Fruit fly (Drosophila melanogaster) whole organism, embryonic: ENCODE data around the gene msn.

Experiments
- Antp ChIP-seq: fragments of 200-800 bp; sonication (Bioruptor generic); optimal IDR thresholded peaks from 3 replicates; lab custom pipeline; 2016; ENCODE audit warnings: missing biosample characterization, missing genetic modification characterization
- BEAF-32 ChIP-seq: fragments of 200-800 bp; sonication (Bioruptor generic); optimal IDR thresholded peaks from 3 replicates; lab custom pipeline; 2017; ENCODE audit warnings: missing biosample characterization, missing genetic modification characterization, mild to moderate bottlenecking, moderate library complexity, missing genetic modification reagents
- C15 ChIP-seq: fragments of 200-800 bp; sonication (Bioruptor generic); IDR thresholded peaks from 3 replicates; pipeline ENCODE4 v1.3.6; 2022; ENCODE audit warnings: missing biosample characterization, missing genetic modification characterization
- CG10147 ChIP-seq: fragments of 200-800 bp; sonication (Bioruptor generic); optimal IDR thresholded peaks from 2 replicates; lab custom pipeline; 2019; ENCODE audit warnings: missing biosample characterization, mild to moderate bottlenecking, missing genetic modification characterization, moderate library complexity
- CG10209 ChIP-seq: fragments of 200-800 bp; sonication (Bioruptor generic); optimal IDR thresholded peaks from 3 replicates; lab custom pipeline; 2017; ENCODE audit warnings: missing biosample characterization, mild to moderate bottlenecking, missing genetic modification characterization, missing genetic modification reagents
- CG10267 ChIP-seq: fragments of 200-800 bp; sonication (Bioruptor generic); optimal IDR thresholded peaks from 2 replicates; lab custom pipeline; 2018; ENCODE audit warnings: missing biosample characterization, mild to moderate bottlenecking, missing genetic modification characterization, moderate library complexity
- CG10565 ChIP-seq: fragments of 200-800 bp; sonication (Bioruptor generic); optimal IDR thresholded peaks from 3 replicates; lab custom pipeline; 2016; ENCODE audit warnings: missing biosample characterization, mild to moderate bottlenecking, missing genetic modification characterization
- CG12219 ChIP-seq: fragments of 200-800 bp; sonication (Bioruptor generic); optimal IDR thresholded peaks from 3 replicates; lab custom pipeline; 2018; ENCODE audit warnings: missing biosample characterization, mild to moderate bottlenecking, missing genetic modification characterization
- CG14667 ChIP-seq: fragments of 200-800 bp; sonication (Bioruptor generic); IDR thresholded peaks from 2 replicates; pipeline ENCODE4 v1.3.6; 2022; ENCODE audit warnings: missing biosample characterization, missing genetic modification characterization
- CG15269 ChIP-seq: fragments of 200-800 bp; sonication (Bioruptor generic); optimal IDR thresholded peaks from 2 replicates; lab custom pipeline; 2018; ENCODE audit warnings: missing biosample characterization, mild to moderate bottlenecking, missing genetic modification characterization, moderate library complexity
- CG16815 ChIP-seq: fragments of 200-800 bp; sonication (Bioruptor generic); optimal IDR thresholded peaks from 3 replicates; lab custom pipeline; 2017; ENCODE audit warnings: missing biosample characterization, mild to moderate bottlenecking, missing genetic modification characterization
- CG16863 ChIP-seq: fragments of 200-800 bp; sonication (Bioruptor generic); optimal IDR thresholded peaks from 3 replicates; lab custom pipeline; 2016; ENCODE audit warnings: missing biosample characterization, missing genetic modification characterization
- CG17186 ChIP-seq: fragments of 200-800 bp; sonication (Bioruptor generic); optimal IDR thresholded peaks from 3 replicates; lab custom pipeline; 2017; ENCODE audit warnings: missing biosample characterization, missing genetic modification reagents, missing genetic modification characterization
- CG18764 ChIP-seq: fragments of 200-800 bp; sonication (Bioruptor generic); optimal IDR thresholded peaks from 3 replicates; lab custom pipeline; 2016; ENCODE audit warnings: missing biosample characterization, missing genetic modification characterization
- CG2116 ChIP-seq: fragments of 200-800 bp; sonication (Bioruptor generic); optimal IDR thresholded peaks from 3 replicates; lab custom pipeline; 2018; ENCODE audit warnings: missing biosample characterization, mild to moderate bottlenecking, missing genetic modification characterization
- CG2889 ChIP-seq: fragments of 200-800 bp; sonication (Bioruptor generic); IDR thresholded peaks from 3 replicates; pipeline ENCODE4 v1.3.6; 2022; ENCODE audit warnings: missing biosample characterization, missing genetic modification characterization
- CG8478 ChIP-seq: fragments of >200 bp; optimal IDR thresholded peaks from 2 replicates; lab custom pipeline; 2018
- Camta ChIP-seq: fragments of 200-800 bp; sonication (Bioruptor generic); optimal IDR thresholded peaks from 2 replicates; lab custom pipeline; 2016; ENCODE audit warnings: missing biosample characterization, missing genetic modification characterization
- CoRest ChIP-seq: fragments of 200-800 bp; sonication (Bioruptor generic); optimal IDR thresholded peaks from 3 replicates; lab custom pipeline; 2018; ENCODE audit warnings: missing biosample characterization, mild to moderate bottlenecking, missing genetic modification characterization, moderate library complexity
- Dek ChIP-seq: fragments of 200-800 bp; sonication (Bioruptor generic); optimal IDR thresholded peaks from 3 replicates; lab custom pipeline; 2019; ENCODE audit warnings: missing biosample characterization, mild to moderate bottlenecking, missing genetic modification characterization, moderate library complexity
- Dip2 ChIP-seq: fragments of 200-800 bp; sonication (Bioruptor generic); IDR thresholded peaks from 2 replicates; pipeline ENCODE4 v1.3.6; 2022; ENCODE audit warnings: missing biosample characterization, missing genetic modification characterization
- E2f1 ChIP-seq: fragments of 200-800 bp; sonication (Bioruptor generic); IDR thresholded peaks from 2 replicates; pipeline ENCODE4 v1.3.6; 2022; ENCODE audit warnings: missing biosample characterization, missing genetic modification characterization
- E2f2 ChIP-seq: fragments of 200-800 bp; sonication (Bioruptor generic); IDR thresholded peaks from 2 replicates; pipeline ENCODE4 v1.3.6; 2022; ENCODE audit warnings: missing biosample characterization, missing genetic modification characterization
- Gug ChIP-seq: fragments of 200-800 bp; sonication (Bioruptor generic); IDR thresholded peaks from 4 replicates; pipeline ENCODE4 v1.3.6; 2022; ENCODE audit warnings: missing biosample characterization, missing genetic modification characterization
- HmgZ ChIP-seq: fragments of 200-800 bp; sonication (Bioruptor generic); optimal IDR thresholded peaks from 2 replicates; lab custom pipeline; 2018; ENCODE audit warnings: missing biosample characterization, mild to moderate bottlenecking, missing genetic modification characterization
- Hmx ChIP-seq: fragments of 200-800 bp; sonication (Bioruptor generic); optimal IDR thresholded peaks from 2 replicates; lab custom pipeline; 2016; ENCODE audit warnings: missing biosample characterization, missing genetic modification characterization
- Myb ChIP-seq: fragments of 200-800 bp; sonication (Bioruptor generic); optimal IDR thresholded peaks from 2 replicates; lab custom pipeline; 2016; ENCODE audit warnings: missing biosample characterization, missing genetic modification characterization
- Usf ChIP-seq: fragments of 200-800 bp; sonication (Bioruptor generic); optimal IDR thresholded peaks from 2 replicates; lab custom pipeline; 2017; ENCODE audit warnings: missing genotype, missing biosample characterization, missing genetic modification characterization
- al ChIP-seq: fragments of 200-800 bp; sonication (Bioruptor generic); IDR thresholded peaks from 2 replicates; pipeline ENCODE4 v1.3.6; 2022; ENCODE audit warnings: missing biosample characterization, missing genetic modification characterization
- ap ChIP-seq: fragments of 200-800 bp; sonication (Bioruptor generic); IDR thresholded peaks from 2 replicates; pipeline ENCODE4 v1.3.6; 2022; ENCODE audit warnings: missing biosample characterization, missing genetic modification characterization
- caup ChIP-seq: fragments of 200-800 bp; sonication (Bioruptor generic); optimal IDR thresholded peaks from 3 replicates; lab custom pipeline; 2017; ENCODE audit warnings: missing biosample characterization, mild to moderate bottlenecking, missing genetic modification characterization, moderate library complexity; ENCODE audit not compliant: severe bottlenecking
- chif ChIP-seq, 2 experiments: fragments of 200-800 bp; sonication (Bioruptor generic); optimal IDR thresholded peaks; 3 replicates each; lab custom pipeline; 2016; ENCODE audit warnings: missing biosample characterization in 2 of 2, missing genetic modification characterization in 2 of 2
- corto ChIP-seq: fragments of 200-800 bp; sonication (Bioruptor generic); optimal IDR thresholded peaks from 2 replicates; lab custom pipeline; 2016; ENCODE audit warnings: missing biosample characterization, mild to moderate bottlenecking, missing genetic modification characterization, moderate library complexity
- dan ChIP-seq: fragments of 200-800 bp; sonication (Bioruptor generic); IDR thresholded peaks from 2 replicates; pipeline ENCODE4 v1.3.6; 2022; ENCODE audit warnings: missing biosample characterization, missing genetic modification characterization
- ems ChIP-seq: fragments of 200-800 bp; sonication (Bioruptor generic); optimal IDR thresholded peaks from 3 replicates; lab custom pipeline; 2016; ENCODE audit warnings: missing biosample characterization, missing genetic modification characterization
- en ChIP-seq: fragments of 200-800 bp; sonication (Bioruptor generic); optimal IDR thresholded peaks from 2 replicates; lab custom pipeline; 2016; ENCODE audit warnings: missing biosample characterization, missing genetic modification characterization
- gem ChIP-seq: fragments of 200-800 bp; sonication (Bioruptor generic); optimal IDR thresholded peaks from 2 replicates; lab custom pipeline; 2019; ENCODE audit warnings: missing biosample characterization, mild to moderate bottlenecking, missing genetic modification characterization, moderate library complexity
- hkb ChIP-seq, 2 experiments: fragments of 200-800 bp in 1 of 2; fragments of >200 bp in 1 of 2; sonication (Bioruptor generic) in 1 of 2; IDR thresholded peaks in 1 of 2; optimal IDR thresholded peaks in 1 of 2; 2 replicates each; pipeline versions ENCODE4 v1.3.6 to Lab custom; 2017 to 2022; ENCODE audit warnings: missing biosample characterization in 1 of 2, missing genetic modification characterization in 1 of 2
- lab ChIP-seq: fragments of 200-800 bp; sonication (Bioruptor generic); optimal IDR thresholded peaks from 3 replicates; lab custom pipeline; 2017; ENCODE audit warnings: missing biosample characterization, missing genetic modification characterization, mild to moderate bottlenecking, moderate library complexity, missing genetic modification reagents
- mld ChIP-seq: fragments of 200-800 bp; sonication (Bioruptor generic); IDR thresholded peaks from 3 replicates; pipeline ENCODE4 v1.3.6; 2022; ENCODE audit warnings: missing biosample characterization, missing genetic modification characterization; ENCODE audit not compliant: partially characterized antibody
- prd ChIP-seq, 3 experiments: fragments of >200 bp in 2 of 3; fragments of 200-800 bp in 1 of 3; sonication (Bioruptor generic) in 1 of 3; optimal IDR thresholded peaks in 2 of 3; IDR thresholded peaks in 1 of 3; 2 replicates in 2 of 3; 3 replicates in 1 of 3; pipeline versions ENCODE4 v1.3.6 to Lab custom; 2017 to 2022; ENCODE audit warnings: missing biosample characterization in 1 of 3, missing genetic modification characterization in 1 of 3
- tna ChIP-seq: fragments of 200-800 bp; sonication (Bioruptor generic); IDR thresholded peaks from 2 replicates; pipeline ENCODE4 v1.3.6; 2022; ENCODE audit warnings: missing biosample characterization, missing genetic modification characterization; ENCODE audit not compliant: partially characterized antibody
- tx ChIP-seq: fragments of 200-800 bp; sonication (Bioruptor generic); optimal IDR thresholded peaks from 2 replicates; lab custom pipeline; 2016; ENCODE audit warnings: missing biosample characterization, missing genetic modification characterization
- wor ChIP-seq: fragments of 200-800 bp; sonication (Bioruptor generic); IDR thresholded peaks from 2 replicates; pipeline ENCODE4 v1.3.6; 2022; ENCODE audit warnings: missing biosample characterization, missing genetic modification characterization

msn gene

DNA sequence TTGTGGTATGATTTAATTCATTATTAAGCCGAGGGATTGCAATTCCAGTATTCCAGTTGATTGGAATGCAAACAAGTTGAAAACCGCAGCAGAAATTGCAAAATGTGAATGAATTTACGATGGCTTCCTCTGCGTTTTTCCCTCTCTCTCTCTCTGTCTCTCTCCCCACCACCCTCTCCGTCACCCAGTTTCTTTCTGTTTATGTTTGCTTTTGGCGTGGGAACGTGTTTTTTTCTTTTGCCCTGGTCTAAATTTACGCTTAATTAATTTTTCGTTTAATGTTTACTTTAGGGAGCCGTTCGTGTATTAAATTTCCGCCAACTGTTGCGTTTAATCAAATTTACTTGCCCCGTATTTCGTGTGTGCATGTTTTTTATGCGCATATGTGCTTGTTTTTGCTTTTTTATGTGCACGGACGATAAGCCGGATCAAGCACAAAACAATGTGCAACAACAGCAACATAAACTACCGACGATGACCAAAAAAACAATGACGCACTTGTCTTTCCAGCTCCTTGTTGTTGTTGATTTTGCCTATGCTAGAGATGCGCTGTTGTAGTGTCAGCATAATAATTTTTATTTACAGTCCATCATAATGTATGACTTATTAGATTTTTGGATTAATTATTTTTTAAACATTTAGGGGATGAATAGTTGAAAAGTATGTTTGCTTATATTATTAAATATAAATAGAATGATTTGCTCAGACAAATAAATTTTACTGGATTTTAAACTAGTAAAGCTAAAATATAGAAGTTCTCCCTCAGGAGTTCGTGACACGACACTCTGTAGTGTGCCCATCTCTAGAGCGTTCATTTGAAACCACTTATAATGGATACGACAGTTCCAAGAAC is 3.8 kb upstream of the msn start (continued):
- TF ChIP-seq CG17186 (no peak), CG8478 (lab: Kevin White, UChicago) (no peak), HmgZ (tag; lab: Kevin White, UChicago) (peak; percentile 67), CG12219 (GFP tag; lab: Kevin White, UChicago) (peak; percentile 48), lab (peak; percentile 86), Myb (GFP tag; lab: Kevin White, UChicago) (no peak), hkb (optimal IDR thresholded peaks at IDR 0.05; lab: Kevin White, UChicago) (no peak), hkb (GFP tag; IDR thresholded peaks at IDR 0.05; lab: Robert Waterston, UW) (peak; percentile 73), chif (GFP tag; optimal IDR thresholded peaks at IDR 0.05; lab: Kevin White, UChicago) (peak in 1 of 2 experiments; percentile 44), caup (GFP tag; lab: Kevin White, UChicago) (peak; percentile 63)

DNA sequence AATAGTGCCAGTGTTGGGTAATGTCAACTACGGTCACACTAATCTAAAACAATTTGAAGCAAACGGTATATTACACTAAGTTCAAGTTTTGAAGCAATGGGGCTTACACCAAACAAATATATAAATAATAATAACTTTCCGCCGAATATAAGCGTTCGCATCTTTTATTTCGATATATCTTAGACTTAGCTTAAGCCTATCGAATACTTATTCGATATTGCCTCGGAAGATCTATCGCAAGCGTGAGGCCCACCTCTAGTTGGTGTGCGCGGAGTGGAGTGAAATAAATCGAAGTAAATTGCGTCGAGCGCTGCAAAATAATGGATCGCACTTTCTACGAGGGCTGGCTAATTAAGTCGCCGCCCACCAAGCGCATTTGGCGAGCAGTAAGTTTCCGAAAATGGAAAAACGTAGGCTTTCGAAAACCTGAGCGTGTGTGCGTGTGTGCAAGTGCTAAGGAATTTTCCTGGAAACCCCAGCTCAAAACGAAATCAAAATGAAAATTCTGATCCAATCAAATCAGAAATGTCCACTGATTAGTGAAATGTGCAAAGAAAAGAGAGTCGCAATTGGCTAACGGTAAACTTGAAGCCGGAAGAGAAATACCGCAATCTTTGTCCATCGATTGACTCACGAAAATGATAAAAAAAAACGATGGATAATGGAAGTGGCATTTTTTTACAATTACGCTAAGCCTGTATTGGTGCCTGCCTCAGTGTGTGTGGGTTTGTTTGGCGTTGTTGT is 3.0 kb upstream of the msn start, which contains the start of gene dos:
TSS of gene dos (plus strand) at position 248 of the 744 bp plus-strand sequence.
- TF ChIP-seq BEAF-32 (GFP tag; lab: Kevin White, UChicago) = peak; percentile 84
- peak; percentile 16 for TF ChIP-seq Dek (tag; lab: Kevin White, UChicago)
- TF ChIP-seq tx (GFP tag; lab: Kevin White, UChicago) = peak; percentile 5
- TF ChIP-seq prd (optimal IDR thresholded peaks at IDR 0.05; lab: Kevin White, UChicago) = no peak
- TF ChIP-seq prd (GFP tag; IDR thresholded peaks at IDR 0.05; lab: Robert Waterston, UW) = 0 out of 3 replicates have a peak, but pooled peaks have one; percentile 38
- no peak for TF ChIP-seq CG16815 (GFP tag; lab: Kevin White, UChicago)
- TF ChIP-seq Gug (GFP tag; lab: Robert Waterston, UW) = no peak
- peak; percentile 52 for TF ChIP-seq CoRest (tag; lab: Kevin White, UChicago)
- no peak for TF ChIP-seq wor (GFP tag; lab: Robert Waterston, UW)
- TF ChIP-seq gem (tag; lab: Kevin White, UChicago) = peak; percentile 55
- no peak for TF ChIP-seq en
- TF ChIP-seq CG10209 (GFP tag; lab: Kevin White, UChicago) = peak; percentile 17
- TF ChIP-seq Hmx (GFP tag; lab: Kevin White, UChicago) = no peak
- peak; percentile 33 for TF ChIP-seq CG15269 (tag; lab: Kevin White, UChicago)
- no peak for TF ChIP-seq Usf
- TF ChIP-seq HmgZ (tag; lab: Kevin White, UChicago) = peak; percentile 58
- peak; percentile 68 for TF ChIP-seq E2f2
- TF ChIP-seq CG2116 = peak; percentile 94
- TF ChIP-seq Antp (GFP tag; lab: Kevin White, UChicago) = peak; percentile 24
- TF ChIP-seq CG14667 = no peak
- TF ChIP-seq Camta (GFP tag; lab: Kevin White, UChicago) = no peak
- no peak for TF ChIP-seq mld (GFP tag; lab: Robert Waterston, UW)
- TF ChIP-seq CG2889 (GFP tag; lab: Robert Waterston, UW) = no peak
- peak; percentile 100 for TF ChIP-seq CG10267 (tag; lab: Kevin White, UChicago)
- TF ChIP-seq CG10147 (GFP tag; lab: Kevin White, UChicago) = no peak
- TF ChIP-seq Dip2 = no peak
- peak; percentile 48 for TF ChIP-seq corto
- TF ChIP-seq al (GFP tag; lab: Robert Waterston, UW) = no peak
- 0 out of 2 replicates have a peak, but pooled peaks have one; percentile 16 for TF ChIP-seq tna (GFP tag; lab: Robert Waterston, UW)
- peak; percentile 29 for TF ChIP-seq CG18764 (GFP tag; lab: Kevin White, UChicago)
- TF ChIP-seq E2f1 (GFP tag; lab: Robert Waterston, UW) = no peak
- TF ChIP-seq CG16863 (GFP tag; lab: Kevin White, UChicago) = no peak
- no peak for TF ChIP-seq C15 (GFP tag; lab: Robert Waterston, UW)
- no peak for TF ChIP-seq dan
- TF ChIP-seq ap (GFP tag; lab: Robert Waterston, UW) = no peak
- peak; percentile 62 for TF ChIP-seq ems
- TF ChIP-seq CG10565 (GFP tag; lab: Kevin White, UChicago) = no peak
